Fruit fly (Drosophila melanogaster): ENCODE measurements around the gene Atg17.
A peak's percentile ranks its signal among the peaks of the same experiment; 100 is the strongest.

Atg17 gene

dm6 chr3R:5624115-5624878, 45.2 kb upstream of the Atg17 start, which contains the start of the genes Dph4, Spec2 and RpL13A (continued):
- TF ChIP-seq Doc3 (GFP tag; IDR thresholded peaks at IDR 0.05; ENCODE audit: partially characterized antibody) (no peak), CG3995 (GFP tag; optimal IDR thresholded peaks at IDR 0.05) (peak; percentile 83), h (optimal IDR thresholded peaks at IDR 0.05) (no peak), D19B (GFP tag; optimal IDR thresholded peaks at IDR 0.05) (peak; percentile 86), CG11247 (GFP tag; IDR thresholded peaks at IDR 0.05) (no peak), sqz (GFP tag; optimal IDR thresholded peaks at IDR 0.05) (peak; percentile 82)

- no peak for TF ChIP-seq zen (tag; optimal IDR thresholded peaks at IDR 0.05)
Observed at dm6 chr3R:5627552-5627951, 42.0 kb upstream of the Atg17 start, which contains the start of gene CG31551. Gene CG31551 (plus strand): TSS chr3R:5627852.

dm6 chr3R:5632182-5632581, 37.3 kb upstream of the Atg17 start, which contains the start of gene CG31549:
Gene CG31549 (plus strand): TSS chr3R:5632192.
- no peak for TF ChIP-seq slou (GFP tag; optimal IDR thresholded peaks at IDR 0.05)
- TF ChIP-seq BEAF-32 (GFP tag; optimal IDR thresholded peaks at IDR 0.05) = peak; percentile 7
- TF ChIP-seq MBD-R2 (GFP tag; IDR thresholded peaks at IDR 0.05) = peak; percentile 76
- TF ChIP-seq Myb (GFP tag; optimal IDR thresholded peaks at IDR 0.05) = peak; percentile 87
- no peak for TF ChIP-seq gem (tag; optimal IDR thresholded peaks at IDR 0.05)
- peak; percentile 43; the same call in 2 of the 4 replicates for TF ChIP-seq Dll (GFP tag; IDR thresholded peaks at IDR 0.05; ENCODE audit: partially characterized antibody)
- no peak for TF ChIP-seq CG13123 (GFP tag; optimal IDR thresholded peaks at IDR 0.05)
- no peak for TF ChIP-seq CG15269 (tag; optimal IDR thresholded peaks at IDR 0.05)
- peak in 1 of 2 experiments; percentile 90 for TF ChIP-seq crp (GFP tag; optimal IDR thresholded peaks at IDR 0.05)
- TF ChIP-seq Med (GFP tag) = peak; percentile 80
- peak; percentile 30 for TF ChIP-seq CG2116 (GFP tag; optimal IDR thresholded peaks at IDR 0.05)
- no peak for TF ChIP-seq odd (GFP tag; optimal IDR thresholded peaks at IDR 0.05)
- no peak for TF ChIP-seq Scr (GFP tag; IDR thresholded peaks at IDR 0.05; ENCODE audit: partially characterized antibody)
- peak; percentile 28 for TF ChIP-seq pzg (GFP tag; optimal IDR thresholded peaks at IDR 0.05)
- TF ChIP-seq CG13424 (tag; optimal IDR thresholded peaks at IDR 0.05) = no peak
- peak; percentile 28; the same call in 1 of the 2 replicates for TF ChIP-seq CG13287 (GFP tag; IDR thresholded peaks at IDR 0.05; ENCODE audit: partially characterized antibody)
- TF ChIP-seq CG34224 (GFP tag; IDR thresholded peaks at IDR 0.05; ENCODE audit: partially characterized antibody) = 0 out of 3 replicates have a peak, but pooled peaks have one; percentile 41
- TF ChIP-seq CG12391 (tag; optimal IDR thresholded peaks at IDR 0.05) = no peak
- TF ChIP-seq CkIIα-i1 (GFP tag; IDR thresholded peaks at IDR 0.05) = no peak
- TF ChIP-seq E2f2 (GFP tag; IDR thresholded peaks at IDR 0.05) = peak; percentile 54
- peak; percentile 32 for TF ChIP-seq CG15514 (GFP tag; optimal IDR thresholded peaks at IDR 0.05)
- peak; percentile 39 for TF ChIP-seq MESR4 (GFP tag; optimal IDR thresholded peaks at IDR 0.05)
- no peak for TF ChIP-seq sug (tag; optimal IDR thresholded peaks at IDR 0.05)
- TF ChIP-seq CG17385 (GFP tag; optimal IDR thresholded peaks at IDR 0.05) = peak; percentile 86
- TF ChIP-seq ftz-f1 (GFP tag; optimal IDR thresholded peaks at IDR 0.05) = peak; percentile 57
- TF ChIP-seq CG34376 (GFP tag; optimal IDR thresholded peaks at IDR 0.05) = peak; percentile 13
- peak; percentile 49 for TF ChIP-seq Dref (GFP tag; IDR thresholded peaks at IDR 0.05)
- peak; percentile 58 for TF ChIP-seq Dp (GFP tag; optimal IDR thresholded peaks at IDR 0.05)
- 0 out of 2 replicates have a peak, but pooled peaks have one; percentile 36 for TF ChIP-seq unc-4 (GFP tag; IDR thresholded peaks at IDR 0.05; ENCODE audit: partially characterized antibody)
- no peak for TF ChIP-seq fd64A (GFP tag; optimal IDR thresholded peaks at IDR 0.05)
